Fruit fly (Drosophila melanogaster) whole organism, embryonic: Measurements from ENCODE around the gene Mnn1.
A peak's percentile ranks its signal among the peaks of the same experiment; 100 is the strongest.

ENCODE experiments used
- Antp ChIP-seq: fragments of 200-800 bp; sonication (Bioruptor generic); optimal IDR thresholded peaks from 3 replicates; lab custom pipeline; 2016; ENCODE audit warnings: missing biosample characterization, missing genetic modification characterization
- Awh ChIP-seq: fragments of 200-800 bp; sonication (Bioruptor generic); IDR thresholded peaks from 2 replicates; pipeline ENCODE4, ENCODE4 v1.3.6; 2022; ENCODE audit warnings: missing biosample characterization, missing genetic modification characterization
- CG10267 ChIP-seq: fragments of 200-800 bp; sonication (Bioruptor generic); optimal IDR thresholded peaks from 2 replicates; lab custom pipeline; 2018; ENCODE audit warnings: missing biosample characterization, mild to moderate bottlenecking, missing genetic modification characterization, moderate library complexity
- CG10654 ChIP-seq: fragments of 200-800 bp; sonication (Bioruptor generic); optimal IDR thresholded peaks from 2 replicates; lab custom pipeline; 2016; ENCODE audit warnings: missing biosample characterization, missing genetic modification characterization
- CG11093 ChIP-seq: fragments of 200-800 bp; sonication (Bioruptor generic); IDR thresholded peaks from 3 replicates; pipeline ENCODE4 v1.3.6; 2022; ENCODE audit warnings: missing biosample characterization, missing genetic modification characterization
- CG13624 ChIP-seq: fragments of 200-800 bp; sonication (Bioruptor generic); optimal IDR thresholded peaks from 2 replicates; lab custom pipeline; 2016; ENCODE audit warnings: missing biosample characterization, missing genetic modification characterization
- CG15514 ChIP-seq: fragments of 200-800 bp; sonication (Bioruptor generic); optimal IDR thresholded peaks from 3 replicates; lab custom pipeline; 2017; ENCODE audit warnings: missing biosample characterization, missing genetic modification characterization, mild to moderate bottlenecking, moderate library complexity, missing genetic modification reagents
- CG15601 ChIP-seq: fragments of 200-800 bp; sonication (Bioruptor generic); optimal IDR thresholded peaks from 3 replicates; lab custom pipeline; 2019; ENCODE audit warnings: missing biosample characterization, mild to moderate bottlenecking, missing genetic modification characterization, moderate library complexity
- CG1602 ChIP-seq: fragments of 200-800 bp; sonication (Bioruptor generic); optimal IDR thresholded peaks from 3 replicates; lab custom pipeline; 2016; ENCODE audit warnings: missing biosample characterization, missing genetic modification characterization
- CG16813 ChIP-seq: fragments of 200-800 bp; sonication (Bioruptor generic); IDR thresholded peaks from 3 replicates; pipeline ENCODE4 v1.3.6; 2022; ENCODE audit warnings: missing biosample characterization, missing genetic modification characterization; ENCODE audit not compliant: partially characterized antibody
- CG17359 ChIP-seq: fragments of 200-800 bp; sonication (Bioruptor generic); optimal IDR thresholded peaks from 3 replicates; lab custom pipeline; 2018; ENCODE audit warnings: missing biosample characterization, mild to moderate bottlenecking, missing genetic modification characterization, moderate library complexity
- CG1832 ChIP-seq: fragments of 200-800 bp; sonication (Bioruptor generic); optimal IDR thresholded peaks from 2 replicates; lab custom pipeline; 2017; ENCODE audit warnings: missing biosample characterization, mild to moderate bottlenecking, missing genetic modification characterization, inconsistent platforms
- CG3065 ChIP-seq: fragments of 200-800 bp; sonication (Bioruptor generic); optimal IDR thresholded peaks from 2 replicates; lab custom pipeline; 2016; ENCODE audit warnings: missing biosample characterization, missing genetic modification characterization
- CG4282 ChIP-seq: fragments of 200-800 bp; sonication (Bioruptor generic); optimal IDR thresholded peaks from 2 replicates; lab custom pipeline; 2016; ENCODE audit warnings: missing biosample characterization, missing genetic modification characterization
- CG7357 ChIP-seq: fragments of 200-800 bp; sonication (Bioruptor generic); IDR thresholded peaks from 3 replicates; pipeline ENCODE4 v1.3.6; 2022; ENCODE audit warnings: missing biosample characterization, missing genetic modification characterization
- CG7372 ChIP-seq: fragments of 200-800 bp; sonication (Bioruptor generic); IDR thresholded peaks from 2 replicates; pipeline ENCODE4 v1.3.6; 2022; ENCODE audit warnings: missing biosample characterization, missing genetic modification characterization
- CG9609 ChIP-seq: fragments of 200-800 bp; sonication (Bioruptor generic); optimal IDR thresholded peaks from 3 replicates; lab custom pipeline; 2016; ENCODE audit warnings: missing biosample characterization, missing genetic modification characterization
- H2.0 ChIP-seq: fragments of 200-800 bp; sonication (Bioruptor generic); IDR thresholded peaks from 2 replicates; pipeline ENCODE4 v1.3.6; 2022; ENCODE audit warnings: missing biosample characterization, missing genetic modification characterization
- Mes4 ChIP-seq: fragments of 200-800 bp; sonication (Bioruptor generic); optimal IDR thresholded peaks from 2 replicates; lab custom pipeline; 2016; ENCODE audit warnings: missing biosample characterization, missing genetic modification characterization
- PHDP ChIP-seq: fragments of 200-800 bp; sonication (Bioruptor generic); optimal IDR thresholded peaks from 3 replicates; lab custom pipeline; 2018; ENCODE audit warnings: missing biosample characterization, mild to moderate bottlenecking, missing genetic modification characterization, moderate library complexity
- Sox102F ChIP-seq: fragments of 200-800 bp; sonication (Bioruptor generic); optimal IDR thresholded peaks from 2 replicates; lab custom pipeline; 2018; ENCODE audit warnings: missing biosample characterization, mild to moderate bottlenecking, missing genetic modification characterization, moderate library complexity
- Spps ChIP-seq: fragments of 200-800 bp; sonication (Bioruptor generic); optimal IDR thresholded peaks from 2 replicates; lab custom pipeline; 2018; ENCODE audit warnings: missing biosample characterization, mild to moderate bottlenecking, missing genetic modification characterization
- Sry-δ ChIP-seq: fragments of 200-800 bp; sonication (Bioruptor generic); optimal IDR thresholded peaks from 2 replicates; lab custom pipeline; 2016; ENCODE audit warnings: missing biosample characterization, missing genetic modification characterization
- Vsx1 ChIP-seq: fragments of 200-800 bp; sonication (Bioruptor generic); optimal IDR thresholded peaks from 2 replicates; lab custom pipeline; 2017; ENCODE audit warnings: missing biosample characterization, mild to moderate bottlenecking, missing genetic modification characterization, missing genetic modification reagents
- Xrp1 ChIP-seq: fragments of 200-800 bp; sonication (Bioruptor generic); IDR thresholded peaks from 2 replicates; pipeline ENCODE4 v1.3.6; 2022; ENCODE audit warnings: missing biosample characterization, missing genetic modification characterization
- YL-1 ChIP-seq: fragments of 200-800 bp; sonication (Bioruptor generic); optimal IDR thresholded peaks from 3 replicates; lab custom pipeline; 2017; ENCODE audit warnings: missing biosample characterization, mild to moderate bottlenecking, missing genetic modification characterization
- chinmo ChIP-seq: fragments of 200-800 bp; sonication (Bioruptor generic); IDR thresholded peaks from 4 replicates; pipeline ENCODE4 v1.3.6; 2022; ENCODE audit warnings: missing biosample characterization, missing genetic modification characterization; ENCODE audit not compliant: partially characterized antibody
- dmrt99B ChIP-seq: fragments of 200-800 bp; sonication (Bioruptor generic); optimal IDR thresholded peaks from 2 replicates; lab custom pipeline; 2018; ENCODE audit warnings: missing biosample characterization, mild to moderate bottlenecking, missing genetic modification characterization, moderate library complexity
- emc ChIP-seq: fragments of 200-800 bp; sonication (Bioruptor generic); optimal IDR thresholded peaks from 2 replicates; lab custom pipeline; 2016; ENCODE audit warnings: missing biosample characterization, missing genetic modification characterization
- her ChIP-seq: fragments of 200-800 bp; sonication (Bioruptor generic); optimal IDR thresholded peaks from 2 replicates; lab custom pipeline; 2016; ENCODE audit warnings: missing biosample characterization, missing genetic modification characterization
- kay ChIP-seq: fragments of 200-800 bp; sonication (Bioruptor generic); optimal IDR thresholded peaks from 2 replicates; lab custom pipeline; 2016; ENCODE audit warnings: missing biosample characterization, missing genetic modification characterization
- knrl ChIP-seq: fragments of 200-800 bp; sonication (Bioruptor generic); IDR thresholded peaks from 3 replicates; pipeline ENCODE4 v1.3.6; 2022; ENCODE audit warnings: missing biosample characterization, missing genetic modification characterization; ENCODE audit not compliant: partially characterized antibody
- lab ChIP-seq: fragments of 200-800 bp; sonication (Bioruptor generic); optimal IDR thresholded peaks from 3 replicates; lab custom pipeline; 2017; ENCODE audit warnings: missing biosample characterization, missing genetic modification characterization, mild to moderate bottlenecking, moderate library complexity, missing genetic modification reagents
- lmd ChIP-seq: fragments of 200-800 bp; sonication (Bioruptor generic); IDR thresholded peaks from 2 replicates; pipeline ENCODE4 v1.3.6; 2022; ENCODE audit warnings: missing biosample characterization, missing genetic modification characterization
- mam ChIP-seq: fragments of 200-800 bp; sonication (Bioruptor generic); optimal IDR thresholded peaks from 3 replicates; lab custom pipeline; 2016; ENCODE audit warnings: missing biosample characterization, missing genetic modification characterization
- prd ChIP-seq, 3 experiments: fragments of >200 bp in 2 of 3; fragments of 200-800 bp in 1 of 3; sonication (Bioruptor generic) in 1 of 3; optimal IDR thresholded peaks in 2 of 3; IDR thresholded peaks in 1 of 3; 2 replicates in 2 of 3; 3 replicates in 1 of 3; pipeline versions ENCODE4 v1.3.6 to Lab custom; 2017 to 2022; ENCODE audit warnings: missing biosample characterization in 1 of 3, missing genetic modification characterization in 1 of 3
- salm ChIP-seq: fragments of 200-800 bp; sonication (Bioruptor generic); optimal IDR thresholded peaks from 2 replicates; lab custom pipeline; 2018; ENCODE audit warnings: missing biosample characterization, mild to moderate bottlenecking, missing genetic modification characterization
- shn ChIP-seq: fragments of 200-800 bp; sonication (Bioruptor generic); optimal IDR thresholded peaks from 3 replicates; lab custom pipeline; 2016; ENCODE audit warnings: missing biosample characterization, missing genetic modification characterization
- slbo ChIP-seq: fragments of 200-800 bp; sonication (Bioruptor generic); IDR thresholded peaks from 2 replicates; pipeline ENCODE4 v1.3.6; 2022; ENCODE audit warnings: missing biosample characterization, missing genetic modification characterization
- slp2 ChIP-seq: fragments of 200-800 bp; sonication (Bioruptor generic); optimal IDR thresholded peaks from 2 replicates; lab custom pipeline; 2016; ENCODE audit warnings: missing biosample characterization, missing genetic modification characterization
- so ChIP-seq: fragments of 200-800 bp; sonication (Bioruptor generic); IDR thresholded peaks from 3 replicates; pipeline ENCODE4 v1.3.6; 2022; ENCODE audit warnings: missing biosample characterization, missing genetic modification characterization
- stwl ChIP-seq: fragments of 200-800 bp; sonication (Bioruptor generic); optimal IDR thresholded peaks from 3 replicates; lab custom pipeline; 2018; ENCODE audit warnings: missing biosample characterization, mild to moderate bottlenecking, missing genetic modification characterization, moderate library complexity
- sug ChIP-seq: fragments of 200-800 bp; optimal IDR thresholded peaks from 2 replicates; lab custom pipeline; 2019; ENCODE audit warnings: missing biosample characterization, mild to moderate bottlenecking, missing genetic modification characterization, moderate library complexity
- tll ChIP-seq, 2 experiments: fragments of 200-800 bp in 1 of 2; fragments of >200 bp in 1 of 2; sonication (Bioruptor generic) in 1 of 2; optimal IDR thresholded peaks; 2 replicates each; lab custom pipeline; 2017 to 2019; ENCODE audit warnings: missing biosample characterization in 2 of 2, missing genetic modification characterization in 2 of 2, mild to moderate bottlenecking in 1 of 2, moderate library complexity in 1 of 2
- tup ChIP-seq: fragments of 200-800 bp; sonication (Bioruptor generic); optimal IDR thresholded peaks from 2 replicates; lab custom pipeline; 2016; ENCODE audit warnings: missing biosample characterization, mild to moderate bottlenecking, missing genetic modification characterization, moderate library complexity
- vnd ChIP-seq: fragments of 200-800 bp; sonication (Bioruptor generic); IDR thresholded peaks from 3 replicates; pipeline ENCODE4 v1.3.6; 2022; ENCODE audit warnings: missing biosample characterization, missing genetic modification characterization; ENCODE audit not compliant: partially characterized antibody
- wdn ChIP-seq: fragments of 200-800 bp; sonication (Bioruptor generic); IDR thresholded peaks from 2 replicates; pipeline ENCODE4 v1.3.6; 2022; ENCODE audit warnings: missing biosample characterization, missing genetic modification characterization
- zen2 ChIP-seq: fragments of 200-800 bp; sonication (Bioruptor generic); IDR thresholded peaks from 3 replicates; pipeline ENCODE4 v1.3.6; 2022; ENCODE audit warnings: missing biosample characterization, missing genetic modification characterization; ENCODE audit not compliant: partially characterized antibody

The Mnn1 gene

DNA sequence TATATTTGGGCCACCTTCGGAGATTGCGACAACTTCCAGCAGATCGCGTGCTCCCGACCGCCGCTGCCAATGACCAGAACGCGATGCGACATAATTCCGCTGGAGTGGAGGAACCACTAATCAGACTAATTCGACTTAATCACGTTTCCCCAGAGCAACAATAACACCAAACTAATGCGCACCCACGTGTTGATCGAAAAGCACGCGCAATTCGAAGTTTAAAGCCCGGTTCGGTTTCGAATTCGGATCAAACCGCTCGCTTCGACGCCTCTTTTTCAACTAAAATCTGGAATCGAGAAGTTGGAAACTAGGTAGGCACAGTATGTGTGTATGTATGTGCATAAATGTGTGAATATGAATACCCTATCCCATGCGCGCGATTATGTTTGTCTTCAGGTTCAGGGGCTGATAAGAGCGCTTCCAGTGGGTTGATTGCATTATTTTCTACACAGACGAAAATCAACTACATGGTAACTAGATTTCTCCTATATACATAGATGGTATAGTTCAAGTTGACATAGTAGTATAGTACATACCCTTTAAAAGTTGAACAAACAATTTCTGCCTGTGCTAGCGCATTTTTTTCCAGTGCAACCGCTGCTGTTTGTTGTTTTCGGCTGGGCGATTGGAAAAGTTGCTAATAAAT, 32.4 kb upstream of the Mnn1 start, which contains the start of gene Gart (continued):
- TF ChIP-seq emc (GFP tag; lab: Kevin White, UChicago) (no peak), CG10267 (peak; percentile 9), CG7372 (GFP tag; lab: Robert Waterston, UW) (peak; percentile 41; the same call in 1 of the 2 replicates), CG7357 (GFP tag; lab: Robert Waterston, UW) (no peak), kay (GFP tag; lab: Kevin White, UChicago) (peak; percentile 43), prd (optimal IDR thresholded peaks at IDR 0.05; lab: Kevin White, UChicago) (no peak), prd (GFP tag; IDR thresholded peaks at IDR 0.05; lab: Robert Waterston, UW) (no peak), H2.0 (GFP tag; lab: Robert Waterston, UW) (peak; percentile 67), CG3065 (GFP tag; lab: Kevin White, UChicago) (no peak), CG4282 (peak; percentile 58), zen2 (GFP tag; lab: Robert Waterston, UW) (no peak), her (GFP tag; lab: Kevin White, UChicago) (peak; percentile 68), stwl (tag; lab: Kevin White, UChicago) (no peak), tll (GFP tag; optimal IDR thresholded peaks at IDR 0.05; lab: Kevin White, UChicago) (peak in 1 of 2 experiments; percentile 4), knrl (no peak), CG1832 (GFP tag; lab: Kevin White, UChicago) (no peak), mam (GFP tag; lab: Kevin White, UChicago) (peak; percentile 72), Mes4 (GFP tag; lab: Kevin White, UChicago) (peak; percentile 50), salm (tag; lab: Kevin White, UChicago) (peak; percentile 49), CG11093 (GFP tag; lab: Robert Waterston, UW) (no peak), slp2 (peak; percentile 40), vnd (GFP tag; lab: Robert Waterston, UW) (no peak), CG9609 (GFP tag; lab: Kevin White, UChicago) (peak; percentile 69), Sox102F (GFP tag; lab: Kevin White, UChicago) (no peak), slbo (peak; percentile 79), CG10654 (GFP tag; lab: Kevin White, UChicago) (no peak), CG15514 (GFP tag; lab: Kevin White, UChicago) (no peak), shn (GFP tag; lab: Kevin White, UChicago) (peak; percentile 53), so (GFP tag; lab: Robert Waterston, UW) (0 out of 3 replicates have a peak, but pooled peaks have one; percentile 18), CG13624 (GFP tag; lab: Kevin White, UChicago) (peak; percentile 72), Antp (GFP tag; lab: Kevin White, UChicago) (peak; percentile 69), CG15601 (tag; lab: Kevin White, UChicago) (peak; percentile 74), Vsx1 (GFP tag; lab: Kevin White, UChicago) (peak; percentile 46), dmrt99B (tag; lab: Kevin White, UChicago) (peak; percentile 61), CG16813 (GFP tag; lab: Robert Waterston, UW) (no peak), sug (peak; percentile 89), wdn (peak; percentile 46; the same call in 1 of the 2 replicates), Spps (tag; lab: Kevin White, UChicago) (no peak), CG1602 (GFP tag; lab: Kevin White, UChicago) (peak; percentile 37), Awh (no peak), Sry-δ (GFP tag; lab: Kevin White, UChicago) (peak; percentile 23), CG17359 (tag; lab: Kevin White, UChicago) (peak; percentile 16), YL-1 (GFP tag; lab: Kevin White, UChicago) (no peak), lab (GFP tag; lab: Kevin White, UChicago) (peak; percentile 28), chinmo (peak; percentile 75; the same call in 2 of the 4 replicates), PHDP (tag; lab: Kevin White, UChicago) (peak; percentile 71), lmd (no peak; the same call in none of the 2 replicates), tup (peak; percentile 24), Xrp1 (GFP tag; lab: Robert Waterston, UW) (no peak; the same call in 1 of the 2 replicates)
